Worm (Caenorhabditis elegans): Measurements from ENCODE around the gene gadr-3.

Gene gadr-3

ce11 chrIII:6268061-6268460 is 17.7 kb downstream of the gadr-3 start, which contains the start of gene srg-7:
Gene srg-7 (minus strand): TSS chrIII:6268161.
- no peak for TF ChIP-seq zag-1 (tag; optimal IDR thresholded peaks at IDR 0.05)
- no peak for TF ChIP-seq sma-9 (GFP tag; optimal IDR thresholded peaks at IDR 0.05)
- TF ChIP-seq sma-9 (tag; optimal IDR thresholded peaks at IDR 0.05): no peak
- no peak for TF ChIP-seq lin-13 (GFP tag; optimal IDR thresholded peaks at IDR 0.05)
- TF ChIP-seq nhr-12 (tag; optimal IDR thresholded peaks at IDR 0.05): no peak
- TF ChIP-seq egl-27 (tag; optimal IDR thresholded peaks at IDR 0.05): no peak
- TF ChIP-seq peb-1 (tag; optimal IDR thresholded peaks at IDR 0.05): no peak
- no peak for TF ChIP-seq ztf-4 (tag; optimal IDR thresholded peaks at IDR 0.05)
- no peak for TF ChIP-seq nhr-237 (tag; optimal IDR thresholded peaks at IDR 0.05)
- no peak for TF ChIP-seq mab-5 (tag; optimal IDR thresholded peaks at IDR 0.05)
- no peak for TF ChIP-seq sma-3 (GFP tag; optimal IDR thresholded peaks at IDR 0.05)
- TF ChIP-seq alr-1 (tag; optimal IDR thresholded peaks at IDR 0.05): no peak
- no peak for TF ChIP-seq mbf-1 (tag; optimal IDR thresholded peaks at IDR 0.05)
- TF ChIP-seq nhr-21 (tag; optimal IDR thresholded peaks at IDR 0.05): no peak
- no peak for TF ChIP-seq ceh-16 (tag; optimal IDR thresholded peaks at IDR 0.05)
- no peak for TF ChIP-seq nhr-23 (tag; optimal IDR thresholded peaks at IDR 0.05)
- no peak for TF ChIP-seq ama-1 (optimal IDR thresholded peaks at IDR 0.05)
- no peak for TF ChIP-seq elt-1 (tag; optimal IDR thresholded peaks at IDR 0.05)
- TF ChIP-seq snpc-4 (tag; optimal IDR thresholded peaks at IDR 0.05): no peak
- TF ChIP-seq lsy-2 (tag; optimal IDR thresholded peaks at IDR 0.05): no peak

ce11 chrIII:6265911-6266310 is 19.9 kb downstream of the gadr-3 start, which contains the start of gene srg-6:
Gene srg-6 (minus strand): TSS chrIII:6266011.
- TF ChIP-seq Y55F3AM.14 (GFP tag; optimal IDR thresholded peaks at IDR 0.05): no peak
- no peak for TF ChIP-seq mab-5 (tag; optimal IDR thresholded peaks at IDR 0.05)
- no peak for TF ChIP-seq ztf-1 (GFP tag; conservative IDR thresholded peaks at IDR 0.05)

ce11 chrIII:6264447-6264846 is 21.3 kb downstream of the gadr-3 start, which contains the start of gene srg-5:
Gene srg-5 (minus strand): TSS chrIII:6264547.
- no peak for TF ChIP-seq nhr-6 (tag; optimal IDR thresholded peaks at IDR 0.05)
- TF ChIP-seq lin-13 (GFP tag; optimal IDR thresholded peaks at IDR 0.05): no peak
- TF ChIP-seq lin-39 (tag; optimal IDR thresholded peaks at IDR 0.05): no peak
- no peak for TF ChIP-seq ZK546.5 (tag; optimal IDR thresholded peaks at IDR 0.05)
- TF ChIP-seq elt-3 (tag; optimal IDR thresholded peaks at IDR 0.05): no peak
- no peak for TF ChIP-seq snpc-4 (tag; optimal IDR thresholded peaks at IDR 0.05)
- no peak for TF ChIP-seq egl-27 (tag; optimal IDR thresholded peaks at IDR 0.05)
- no peak for TF ChIP-seq lsy-2 (tag; optimal IDR thresholded peaks at IDR 0.05)

ce11 chrIII:6261985-6262384 is 23.8 kb downstream of the gadr-3 start, which contains the start of gene srg-4:
Gene srg-4 (minus strand): TSS chrIII:6262085.
- TF ChIP-seq lin-11 (tag; optimal IDR thresholded peaks at IDR 0.05) (no peak), lin-13 (GFP tag; optimal IDR thresholded peaks at IDR 0.05) (no peak), F13H6.1 (tag; optimal IDR thresholded peaks at IDR 0.05) (no peak), mdl-1 (tag; optimal IDR thresholded peaks at IDR 0.05) (no peak), ZK546.5 (tag; optimal IDR thresholded peaks at IDR 0.05) (no peak), sma-3 (GFP tag; optimal IDR thresholded peaks at IDR 0.05) (no peak), lin-39 (tag; optimal IDR thresholded peaks at IDR 0.05) (no peak), nhr-6 (tag; optimal IDR thresholded peaks at IDR 0.05) (no peak), nhr-21 (tag; optimal IDR thresholded peaks at IDR 0.05) (no peak), ama-1 (optimal IDR thresholded peaks at IDR 0.05) (no peak), aly-2 (tag; optimal IDR thresholded peaks at IDR 0.05) (no peak), Y55F3AM.14 (GFP tag; optimal IDR thresholded peaks at IDR 0.05) (no peak), nhr-10 (tag; optimal IDR thresholded peaks at IDR 0.05) (no peak), egl-27 (tag; optimal IDR thresholded peaks at IDR 0.05) (no peak), mab-5 (tag; optimal IDR thresholded peaks at IDR 0.05) (no peak), ceh-16 (tag; optimal IDR thresholded peaks at IDR 0.05) (no peak), dmd-4 (tag; optimal IDR thresholded peaks at IDR 0.05) (no peak)

ce11 chrIII:6260115-6260514 is 25.7 kb downstream of the gadr-3 start, which contains the start of gene srg-2:
Gene srg-2 (minus strand): TSS chrIII:6260215.
- TF ChIP-seq unc-39 (tag; optimal IDR thresholded peaks at IDR 0.05) (no peak), nhr-77 (tag; optimal IDR thresholded peaks at IDR 0.05) (no peak), C34F6.9 (tag; optimal IDR thresholded peaks at IDR 0.05) (no peak), R02D3.7 (tag; optimal IDR thresholded peaks at IDR 0.05) (no peak)

Data from whole organism, L2 larva.